Worm (Caenorhabditis elegans): ENCODE results near the gene his-4.
"Not testable (repeated sequence)": the region's sequence is repeated elsewhere in the genome, so short reads cannot be mapped to it uniquely, and the experiment has no call there.

The his-4 gene

DNA sequence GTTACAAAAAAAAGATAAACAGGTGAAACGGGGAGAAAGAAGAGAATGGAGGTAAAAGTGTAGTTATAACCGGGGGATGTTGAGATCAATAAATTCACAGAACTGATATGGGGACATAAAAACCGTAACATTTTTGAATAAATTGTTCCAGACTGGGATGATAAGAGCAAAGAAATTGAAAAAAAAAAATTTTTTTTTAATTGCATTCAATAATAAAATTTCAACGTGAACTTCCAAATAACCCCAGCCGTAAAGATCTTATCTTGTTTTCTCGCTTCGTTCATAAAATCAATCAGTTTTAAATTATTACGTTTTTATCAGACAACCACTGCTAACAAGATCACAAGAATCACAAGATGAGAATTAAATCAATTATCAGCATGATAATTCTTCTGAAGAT lies 48.5 kb downstream of the his-4 start, which contains the start of gene C06C6.7:
Gene C06C6.7, plus strand, starts transcription at position 301 of the 400 bp plus-strand sequence.
- TF ChIP-seq fkh-10 (GFP tag; optimal IDR thresholded peaks at IDR 0.05); lin-11 (tag; optimal IDR thresholded peaks at IDR 0.05); pha-2 (tag; optimal IDR thresholded peaks at IDR 0.05): not testable (repeated sequence)
